Fruit fly (Drosophila melanogaster) whole organism, wandering third instar larva: ENCODE measurements around the gene CG14546.
A peak's percentile ranks its signal among the peaks of the same experiment; 100 is the strongest.

Experiments
- Abd-B ChIP-seq: fragments of >200 bp; optimal IDR thresholded peaks from 2 replicates; lab custom pipeline; 2017; ENCODE audit warnings: missing biosample characterization, missing genetic modification characterization
- CrebA ChIP-seq: fragments of 200-800 bp; sonication (Bioruptor generic); optimal IDR thresholded peaks from 2 replicates; lab custom pipeline; 2016; ENCODE audit warnings: missing biosample characterization, mild to moderate bottlenecking, missing genetic modification characterization, borderline replicate concordance
- Dfd ChIP-seq: fragments of >200 bp; optimal IDR thresholded peaks from 2 replicates; lab custom pipeline; 2017; ENCODE audit warnings: missing biosample characterization, missing genetic modification characterization
- Dif ChIP-seq: fragments of 200-275, 200-300 bp; sonication (Bioruptor generic); optimal IDR thresholded peaks from 2 replicates; lab custom pipeline; 2018; ENCODE audit warnings: missing biosample characterization, missing genetic modification characterization; ENCODE audit not compliant: partially characterized antibody
- GATAd ChIP-seq: sonication (Bioruptor generic); optimal IDR thresholded peaks from 2 replicates; lab custom pipeline; 2016; ENCODE audit warnings: missing biosample characterization, missing genetic modification characterization
- HLH106 ChIP-seq: fragments of 200-800 bp; optimal IDR thresholded peaks from 3 replicates; lab custom pipeline; 2019; ENCODE audit warnings: missing biosample characterization, mild to moderate bottlenecking, missing genetic modification characterization, moderate library complexity
- Hnf4 ChIP-seq: fragments of 200-800 bp; sonication (Bioruptor generic); optimal IDR thresholded peaks from 2 replicates; lab custom pipeline; 2016; ENCODE audit warnings: missing biosample characterization, mild to moderate bottlenecking, missing genetic modification characterization
- Hr83 ChIP-seq: fragments of 200-300 bp; sonication (Bioruptor generic); optimal IDR thresholded peaks from 2 replicates; lab custom pipeline; 2016; ENCODE audit warnings: missing biosample characterization, mild to moderate bottlenecking, missing genetic modification characterization, moderate library complexity; ENCODE audit not compliant: poor library complexity, severe bottlenecking
- Jra ChIP-seq: sonication (Bioruptor generic); optimal IDR thresholded peaks from 2 replicates; lab custom pipeline; 2016; ENCODE audit warnings: missing biosample characterization, missing genetic modification characterization
- Myc ChIP-seq: fragments of >200 bp; optimal IDR thresholded peaks from 2 replicates; lab custom pipeline; 2017
- N ChIP-seq: fragments of >200 bp; optimal IDR thresholded peaks from 2 replicates; lab custom pipeline; 2018; ENCODE audit warnings: missing biosample characterization, missing external identifiers, missing genetic modification characterization
- OdsH ChIP-seq: fragments of 200-800 bp; sonication (Bioruptor generic); optimal IDR thresholded peaks from 2 replicates; lab custom pipeline; 2016; ENCODE audit warnings: missing biosample characterization, mild to moderate bottlenecking, missing genetic modification characterization
- Rel ChIP-seq, 2 experiments: fragments of 200-800 bp; sonication (Bioruptor generic) in 1 of 2; optimal IDR thresholded peaks; 2 replicates in 1 of 2; 3 replicates in 1 of 2; lab custom pipeline; 2016 to 2019; ENCODE audit warnings: mild to moderate bottlenecking in 2 of 2, missing biosample characterization in 2 of 2, missing genetic modification characterization in 2 of 2, moderate library complexity in 1 of 2
- Sp1 ChIP-seq: fragments of 200-800 bp; sonication (Bioruptor generic); optimal IDR thresholded peaks from 3 replicates; lab custom pipeline; 2019; ENCODE audit warnings: missing biosample characterization, mild to moderate bottlenecking, missing genetic modification characterization, moderate library complexity
- Vsx2 ChIP-seq: fragments of 200-300, 225-300 bp; sonication (Bioruptor generic); optimal IDR thresholded peaks from 2 replicates; lab custom pipeline; 2018; ENCODE audit warnings: missing biosample characterization, missing genetic modification characterization; ENCODE audit not compliant: partially characterized antibody
- br ChIP-seq: fragments of 200-800 bp; sonication (Bioruptor generic); optimal IDR thresholded peaks from 2 replicates; lab custom pipeline; 2016; ENCODE audit warnings: missing biosample characterization, missing genetic modification characterization
- brk ChIP-seq: fragments of 200-800 bp; sonication (Bioruptor generic); optimal IDR thresholded peaks from 2 replicates; lab custom pipeline; 2016; ENCODE audit warnings: missing biosample characterization, mild to moderate bottlenecking, missing genetic modification characterization
- dl ChIP-seq, 2 experiments: fragments of 175-275, 200-275 bp in 1 of 2; fragments of 200-275 bp in 1 of 2; sonication (Bioruptor generic); optimal IDR thresholded peaks; lab custom pipeline; 2018; ENCODE audit warnings: mild to moderate bottlenecking in 2 of 2, missing biosample characterization in 2 of 2, missing genetic modification characterization in 2 of 2, moderate library complexity in 2 of 2; ENCODE audit not compliant: partially characterized antibody in 2 of 2, insufficient read depth in 1 of 2
- dmrt93B ChIP-seq: fragments of 200-800 bp; sonication (Bioruptor generic); optimal IDR thresholded peaks from 2 replicates; lab custom pipeline; 2018; ENCODE audit warnings: missing biosample characterization, mild to moderate bottlenecking, missing genetic modification characterization
- dsf ChIP-seq: sonication (Bioruptor generic); optimal IDR thresholded peaks from 2 replicates; lab custom pipeline; 2016; ENCODE audit warnings: missing biosample characterization, missing genetic modification characterization, borderline replicate concordance
- ey ChIP-seq: fragments of 200-800 bp; sonication (Bioruptor generic); optimal IDR thresholded peaks from 2 replicates; lab custom pipeline; 2016; ENCODE audit warnings: missing biosample characterization, missing genetic modification characterization
- foxo ChIP-seq, 2 experiments: fragments of 200-800 bp; sonication (Bioruptor generic); optimal IDR thresholded peaks; 2 replicates in 1 of 2; 3 replicates in 1 of 2; lab custom pipeline; 2016 to 2017; ENCODE audit warnings: missing biosample characterization in 2 of 2, missing genetic modification characterization in 2 of 2
- fru ChIP-seq: fragments of 200-800 bp; sonication (Bioruptor generic); optimal IDR thresholded peaks from 3 replicates; lab custom pipeline; 2016; ENCODE audit warnings: missing biosample characterization, mild to moderate bottlenecking, missing genetic modification characterization
- h ChIP-seq: fragments of 200-800 bp; sonication (Bioruptor generic); optimal IDR thresholded peaks from 3 replicates; lab custom pipeline; 2016; ENCODE audit warnings: missing biosample characterization, mild to moderate bottlenecking, missing genetic modification characterization
- jim ChIP-seq: fragments of 175-275, 200-325 bp; sonication (Bioruptor generic); optimal IDR thresholded peaks from 2 replicates; lab custom pipeline; 2016; ENCODE audit warnings: missing biosample characterization, mild to moderate bottlenecking, missing genetic modification characterization
- lola ChIP-seq: fragments of >200 bp; optimal IDR thresholded peaks from 2 replicates; lab custom pipeline; 2017; ENCODE audit warnings: missing biosample characterization, missing genetic modification characterization
- psq ChIP-seq: fragments of 200-800 bp; sonication (Bioruptor generic); optimal IDR thresholded peaks from 3 replicates; lab custom pipeline; 2017; ENCODE audit warnings: missing biosample characterization, mild to moderate bottlenecking, missing genetic modification characterization, moderate library complexity
- rgr ChIP-seq: fragments of 200-800 bp; sonication (Bioruptor generic); optimal IDR thresholded peaks from 3 replicates; lab custom pipeline; 2016; ENCODE audit warnings: missing biosample characterization, mild to moderate bottlenecking, missing genetic modification characterization
- sage ChIP-seq: fragments of 200-800 bp; sonication (Bioruptor generic); optimal IDR thresholded peaks from 2 replicates; lab custom pipeline; 2016; ENCODE audit warnings: missing biosample characterization, mild to moderate bottlenecking, missing genetic modification characterization
- sv ChIP-seq: fragments of 200-800 bp; sonication (Bioruptor generic); optimal IDR thresholded peaks from 3 replicates; lab custom pipeline; 2016; ENCODE audit warnings: missing biosample characterization, missing genetic modification characterization
- tai ChIP-seq: sonication (Bioruptor generic); optimal IDR thresholded peaks from 2 replicates; lab custom pipeline; 2016; ENCODE audit warnings: missing biosample characterization, missing genetic modification characterization
- woc ChIP-seq: sonication (Bioruptor generic); optimal IDR thresholded peaks from 2 replicates; lab custom pipeline; 2016; ENCODE audit warnings: missing biosample characterization, mild to moderate bottlenecking, missing genetic modification characterization

CG14546 gene

dm6 chr3R:25880971-25881809, 41.2 kb downstream of the CG14546 start, which contains the start of gene Tsp96F:
TSS of gene Tsp96F (minus strand) at chr3R:25881427.
- TF ChIP-seq Dif (GFP tag; lab: Kevin White, UChicago) (peak; percentile 22), HLH106 (tag; lab: Kevin White, UChicago) (no peak), N (GFP tag; lab: Kevin White, UChicago) (no peak), Rel (GFP tag; optimal IDR thresholded peaks at IDR 0.05; lab: Kevin White, UChicago) (no peak), Rel (tag; optimal IDR thresholded peaks at IDR 0.05; lab: Kevin White, UChicago) (no peak), CrebA (GFP tag; lab: Kevin White, UChicago) (no peak), Abd-B (GFP tag; lab: Kevin White, UChicago) (no peak), br (no peak)

- TF ChIP-seq dsf (no peak), psq (GFP tag; lab: Kevin White, UChicago) (peak; percentile 60), woc (GFP tag; lab: Kevin White, UChicago) (peak; percentile 28), Vsx2 (GFP tag; lab: Kevin White, UChicago) (no peak), sage (GFP tag; lab: Kevin White, UChicago) (no peak), rgr (GFP tag; lab: Kevin White, UChicago) (peak; percentile 29), fru (GFP tag; lab: Kevin White, UChicago) (no peak), HLH106 (tag; lab: Kevin White, UChicago) (peak; percentile 59), tai (no peak), Hr83 (GFP tag; lab: Kevin White, UChicago) (peak; percentile 76), brk (no peak), h (GFP tag; lab: Kevin White, UChicago) (peak; percentile 14), Jra (no peak), foxo (GFP tag; optimal IDR thresholded peaks at IDR 0.05; lab: Kevin White, UChicago) (peak in 1 of 2 experiments; percentile 49), dl (GFP tag; optimal IDR thresholded peaks at IDR 0.05; lab: Kevin White, UChicago; ENCODE audit: insufficient read depth in 1 of 2, partially characterized antibody in 2 of 2) (peak in 1 of 2 experiments; percentile 74), Myc (lab: Kevin White, UChicago) (peak; percentile 13), sv (no peak), Dfd (GFP tag; lab: Kevin White, UChicago) (peak; percentile 3), jim (GFP tag; lab: Kevin White, UChicago) (peak; percentile 23), Dif (GFP tag; lab: Kevin White, UChicago) (peak; percentile 74), OdsH (GFP tag; lab: Kevin White, UChicago) (peak; percentile 33), Hnf4 (GFP tag; lab: Kevin White, UChicago) (no peak), dmrt93B (GFP tag; lab: Kevin White, UChicago) (peak; percentile 22), Sp1 (peak; percentile 58)
Measured at dm6 chr3R:25880198-25880970, 42.0 kb downstream of the CG14546 start.

dm6 chr3R:25879324-25879766, 43.1 kb downstream of the CG14546 start:
- TF ChIP-seq ey (GFP tag; lab: Kevin White, UChicago), result peak; percentile 19
- TF ChIP-seq sv, result peak; percentile 57
- TF ChIP-seq Jra, result no peak
- peak; percentile 2 for TF ChIP-seq h (GFP tag; lab: Kevin White, UChicago)
- no peak for TF ChIP-seq psq (GFP tag; lab: Kevin White, UChicago)
- no peak for TF ChIP-seq foxo (GFP tag; optimal IDR thresholded peaks at IDR 0.05; lab: Kevin White, UChicago)
- no peak for TF ChIP-seq lola (GFP tag; lab: Kevin White, UChicago)
- no peak for TF ChIP-seq GATAd
- no peak for TF ChIP-seq dmrt93B (GFP tag; lab: Kevin White, UChicago)
- TF ChIP-seq rgr (GFP tag; lab: Kevin White, UChicago), result peak; percentile 17
